Worm (Caenorhabditis elegans) whole organism, L1 larva: ENCODE measurements around the gene ZC477.7.

Experiments used
- ces-1 ChIP-seq: fragments of 150-350 bp; optimal IDR thresholded peaks from 2 replicates; lab custom pipeline; 2014; ENCODE audit warnings: missing biosample characterization, missing genetic modification reagents, missing genetic modification characterization
- egl-13 ChIP-seq: sonication (generic microtip); optimal IDR thresholded peaks from 2 replicates; lab custom pipeline; 2016; ENCODE audit warnings: missing genotype, missing genetic modification reagents, missing genetic modification characterization, missing compliant biosample characterization
- fkh-4 ChIP-seq: sonication (generic microtip); optimal IDR thresholded peaks from 2 replicates; lab custom pipeline; 2016; ENCODE audit warnings: missing compliant biosample characterization, missing genetic modification characterization, borderline replicate concordance
- lir-3 ChIP-seq: sonication (generic microtip); optimal IDR thresholded peaks from 2 replicates; lab custom pipeline; 2016; ENCODE audit warnings: mild to moderate bottlenecking, missing genetic modification characterization, moderate library complexity, missing compliant biosample characterization; ENCODE audit not compliant: poor library complexity
- pqm-1 ChIP-seq: sonication (generic microtip); optimal IDR thresholded peaks from 3 replicates; lab custom pipeline; 2017; ENCODE audit warnings: missing biosample characterization, missing genetic modification characterization
- sptf-1 ChIP-seq: fragments of 150-350 bp; optimal IDR thresholded peaks from 2 replicates; lab custom pipeline; 2014; ENCODE audit warnings: missing biosample characterization, missing genetic modification characterization
- unc-130 ChIP-seq: fragments of 150-350 bp; optimal IDR thresholded peaks from 2 replicates; lab custom pipeline; 2017; ENCODE audit warnings: missing biosample characterization, missing genetic modification characterization, inconsistent platforms

DNA sequence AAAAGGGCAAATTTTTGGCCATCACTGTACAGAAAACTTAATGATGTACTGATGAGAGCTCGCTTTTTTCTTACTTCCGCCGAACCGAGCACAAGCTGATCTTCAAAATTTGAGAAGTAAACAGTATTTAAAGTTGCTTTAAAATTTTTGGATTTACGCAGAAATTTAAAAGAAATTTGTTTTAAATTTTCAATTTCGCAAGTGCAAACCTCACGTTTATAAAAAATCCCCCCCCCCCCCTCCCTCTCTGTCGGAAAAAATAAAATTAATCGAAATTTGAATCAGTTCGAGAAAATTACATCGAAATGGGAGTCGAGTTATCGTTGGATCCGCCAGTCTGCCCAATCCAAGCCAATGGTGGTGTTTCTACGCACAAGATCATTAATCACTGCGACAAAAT is 42.1 kb upstream of the ZC477.7 start, which contains the start of gene C34D4.3:
- TF ChIP-seq pqm-1 (tag; lab: Kevin White, UChicago): no peak
- TF ChIP-seq egl-13: no peak
- no peak for TF ChIP-seq lir-3 (tag; lab: Kevin White, UChicago)
- no peak for TF ChIP-seq ces-1 (GFP tag; lab: Kevin White, UChicago)
- TF ChIP-seq unc-130 (tag; lab: Kevin White, UChicago): no peak
- no peak for TF ChIP-seq fkh-4
- no peak for TF ChIP-seq sptf-1 (tag; lab: Kevin White, UChicago)
